Worm (Caenorhabditis elegans) whole organism, L1 larva: ENCODE measurements around the gene srxa-19.

ENCODE experiments used
- C04F5.9 ChIP-seq: sonication (generic microtip); optimal IDR thresholded peaks from 2 replicates; lab custom pipeline; 2016; ENCODE audit warnings: missing genetic modification characterization, missing compliant biosample characterization
- C34B4.2 ChIP-seq: sonication (generic microtip); optimal IDR thresholded peaks from 2 replicates; lab custom pipeline; 2017; ENCODE audit warnings: mild to moderate bottlenecking, missing genetic modification characterization, missing compliant biosample characterization
- alr-1 ChIP-seq: fragments of 200-800 bp; sonication (Bioruptor generic); optimal IDR thresholded peaks from 2 replicates; lab custom pipeline; 2018; ENCODE audit warnings: borderline replicate concordance, mild to moderate bottlenecking, missing genetic modification characterization, missing compliant biosample characterization
- blmp-1 ChIP-seq: fragments of 150-350 bp; optimal IDR thresholded peaks from 2 replicates; lab custom pipeline; 2014; ENCODE audit warnings: missing biosample characterization, missing genetic modification characterization
- ceh-63 ChIP-seq: fragments of 200-800 bp; sonication (Bioruptor generic); optimal IDR thresholded peaks from 2 replicates; lab custom pipeline; 2018; ENCODE audit warnings: mild to moderate bottlenecking, missing genetic modification characterization, missing compliant biosample characterization
- efl-1 ChIP-seq, 4 experiments: fragments of 150-350 bp; optimal IDR thresholded peaks in 3 of 4; peaks in 1 of 4; 1 replicate in 1 of 4; 2 replicates in 3 of 4; lab custom pipeline; 2014; ENCODE audit warnings: missing biosample characterization in 2 of 4, missing genetic modification characterization in 2 of 4, missing genetic modification reagents in 2 of 4
- egl-27 ChIP-seq, 2 experiments: fragments of 150-350 bp in 1 of 2; sonication (generic microtip); optimal IDR thresholded peaks; 3 replicates each; lab custom pipeline; 2017 to 2018; ENCODE audit warnings: missing biosample characterization in 2 of 2, missing genetic modification characterization in 2 of 2, missing genetic modification reagents in 2 of 2
- elt-2 ChIP-seq: sonication (generic microtip); optimal IDR thresholded peaks from 2 replicates; lab custom pipeline; 2016; ENCODE audit warnings: missing genetic modification characterization, mild to moderate bottlenecking, inconsistent platforms, missing compliant biosample characterization, missing genetic modification reagents
- elt-3 ChIP-seq, 6 experiments: fragments of 150-350 bp in 1 of 6; sonication (generic microtip); optimal IDR thresholded peaks; 2 replicates each; lab custom pipeline; 2017 to 2018; ENCODE audit warnings: missing biosample characterization in 6 of 6, missing genetic modification characterization in 6 of 6, inconsistent platforms in 1 of 6
- fkh-10 ChIP-seq: sonication (generic microtip); optimal IDR thresholded peaks from 2 replicates; lab custom pipeline; 2017; ENCODE audit warnings: missing biosample characterization, missing genetic modification reagents, missing genetic modification characterization
- hlh-17 ChIP-seq: fragments of 200-800 bp; sonication (Bioruptor generic); optimal IDR thresholded peaks from 2 replicates; lab custom pipeline; 2018; ENCODE audit warnings: missing genetic modification characterization, mild to moderate bottlenecking, missing compliant biosample characterization, moderate library complexity, borderline replicate concordance
- lin-14 ChIP-seq: fragments of 200-800 bp; sonication (Bioruptor generic); optimal IDR thresholded peaks from 2 replicates; lab custom pipeline; 2018; ENCODE audit warnings: mild to moderate bottlenecking, missing genetic modification characterization, moderate library complexity, missing compliant biosample characterization
- lin-35 ChIP-seq, 2 experiments: fragments of 150-350 bp; optimal IDR thresholded peaks; 2 replicates each; lab custom pipeline; 2014; ENCODE audit warnings: missing biosample characterization in 2 of 2, missing genetic modification characterization in 2 of 2, missing genetic modification reagents in 2 of 2
- lir-3 ChIP-seq: sonication (generic microtip); optimal IDR thresholded peaks from 2 replicates; lab custom pipeline; 2016; ENCODE audit warnings: mild to moderate bottlenecking, missing genetic modification characterization, moderate library complexity, missing compliant biosample characterization; ENCODE audit not compliant: poor library complexity
- mdl-1 ChIP-seq, 2 experiments: fragments of 150-350 bp; optimal IDR thresholded peaks; 2 replicates each; lab custom pipeline; 2014 to 2017; ENCODE audit warnings: missing biosample characterization in 2 of 2, missing genetic modification characterization in 2 of 2, inconsistent platforms in 1 of 2
- mep-1 ChIP-seq: fragments of 150-350 bp; optimal IDR thresholded peaks from 2 replicates; lab custom pipeline; 2014; ENCODE audit warnings: missing biosample characterization, missing genetic modification characterization
- nhr-19 ChIP-seq: fragments of 200-800 bp; sonication (Bioruptor generic); conservative IDR thresholded peaks from 2 replicates; pipeline ENCODE4 v1.3.6; 2022; ENCODE audit warnings: missing genetic modification characterization, missing compliant biosample characterization
- nhr-20 ChIP-seq: sonication (generic microtip); optimal IDR thresholded peaks from 2 replicates; lab custom pipeline; 2016; ENCODE audit warnings: mild to moderate bottlenecking, missing genetic modification characterization, missing compliant biosample characterization
- nhr-28 ChIP-seq: fragments of 150-350 bp; optimal IDR thresholded peaks from 2 replicates; lab custom pipeline; 2014; ENCODE audit warnings: missing biosample characterization, missing genetic modification characterization
- nhr-71 ChIP-seq: sonication (generic microtip); optimal IDR thresholded peaks from 2 replicates; lab custom pipeline; 2016; ENCODE audit warnings: mild to moderate bottlenecking, missing genetic modification characterization, moderate library complexity, missing compliant biosample characterization
- nhr-77 ChIP-seq: fragments of 150-350 bp; optimal IDR thresholded peaks from 2 replicates; lab custom pipeline; 2014; ENCODE audit warnings: missing biosample characterization, missing genetic modification characterization
- nhr-85 ChIP-seq: sonication (generic microtip); peaks from one replicate; lab custom pipeline; 2016; ENCODE audit warnings: missing genetic modification characterization, inconsistent platforms, missing compliant biosample characterization
- nhr-90 ChIP-seq: sonication (generic microtip); optimal IDR thresholded peaks from 2 replicates; lab custom pipeline; 2016; ENCODE audit warnings: mild to moderate bottlenecking, missing genetic modification characterization, missing compliant biosample characterization; ENCODE audit not compliant: poor library complexity
- pag-3 ChIP-seq: sonication (generic microtip); optimal IDR thresholded peaks from 2 replicates; lab custom pipeline; 2017; ENCODE audit warnings: missing genetic modification characterization, mild to moderate bottlenecking, missing compliant biosample characterization, antibody characterized with exemption, borderline replicate concordance; ENCODE audit not compliant: insufficient read depth
- pqm-1 ChIP-seq: sonication (generic microtip); optimal IDR thresholded peaks from 3 replicates; lab custom pipeline; 2017; ENCODE audit warnings: missing biosample characterization, missing genetic modification characterization
- rnt-1 ChIP-seq: sonication (generic microtip); optimal IDR thresholded peaks from 2 replicates; lab custom pipeline; 2016; ENCODE audit warnings: mild to moderate bottlenecking, missing genetic modification characterization, moderate library complexity, missing compliant biosample characterization
- snu-23 ChIP-seq: sonication (generic microtip); optimal IDR thresholded peaks from 2 replicates; lab custom pipeline; 2016; ENCODE audit warnings: missing genetic modification characterization, missing compliant biosample characterization
- tbx-2 ChIP-seq: sonication (generic microtip); optimal IDR thresholded peaks from 2 replicates; lab custom pipeline; 2016; ENCODE audit warnings: missing genetic modification characterization, missing compliant biosample characterization
- tlp-1 ChIP-seq: fragments of 150-350 bp; optimal IDR thresholded peaks from 2 replicates; lab custom pipeline; 2014; ENCODE audit warnings: missing biosample characterization, missing genetic modification characterization
- unc-62 ChIP-seq: fragments of 150-350 bp; optimal IDR thresholded peaks from 2 replicates; lab custom pipeline; 2014; ENCODE audit warnings: missing biosample characterization, missing genetic modification reagents, missing genetic modification characterization
- zag-1 ChIP-seq: fragments of 150-350 bp; optimal IDR thresholded peaks from 2 replicates; lab custom pipeline; 2014; ENCODE audit warnings: missing biosample characterization, missing genetic modification characterization

Gene srxa-19

ce11 chrV:10090461-10090860 lies 32.1 kb downstream of the srxa-19 start, which contains the start of gene R04B5.7:
Gene R04B5.7 (minus strand): TSS chrV:10090561.
- TF ChIP-seq pag-3: no peak

- TF ChIP-seq elt-3 (tag; optimal IDR thresholded peaks at IDR 0.05; lab: Kevin White, UChicago) (peak in 5 of 6 experiments; percentile 83 to 97 (median 91)), blmp-1 (tag; lab: Kevin White, UChicago) (peak; percentile 75), nhr-71 (tag; lab: Kevin White, UChicago) (peak; percentile 72), tlp-1 (tag; lab: Kevin White, UChicago) (peak; percentile 1), mep-1 (tag; lab: Kevin White, UChicago) (peak; percentile 5), nhr-20 (peak; percentile 71), nhr-85 (tag; lab: Kevin White, UChicago) (peak; percentile 54), nhr-19 (GFP tag; lab: Robert Waterston, UW) (peak; percentile 39), pqm-1 (tag; lab: Kevin White, UChicago) (no peak), mdl-1 (tag; optimal IDR thresholded peaks at IDR 0.05; lab: Kevin White, UChicago) (peak in 1 of 2 experiments; percentile 10), snu-23 (peak; percentile 51), zag-1 (tag; lab: Kevin White, UChicago) (no peak), elt-2 (tag; lab: Kevin White, UChicago) (peak; percentile 82), egl-27 (tag; optimal IDR thresholded peaks at IDR 0.05; lab: Kevin White, UChicago) (no peak), lin-35 (GFP tag; optimal IDR thresholded peaks at IDR 0.05; lab: Kevin White, UChicago) (peak in 1 of 2 experiments; percentile 30), lin-14 (GFP tag; lab: Kevin White, UChicago) (peak; percentile 82), nhr-90 (tag; lab: Kevin White, UChicago) (peak; percentile 48), tbx-2 (tag; lab: Kevin White, UChicago) (peak; percentile 12), unc-62 (GFP tag; lab: Kevin White, UChicago) (no peak)
- TF ChIP-seq, all 84 proteins: peak for 15
These were observed 35.5 kb downstream of the srxa-19 start, which contains the start of gene R04B5.5 for ce11 chrV:10087103-10087502. Gene R04B5.5 (plus strand): TSS chrV:10087480.

- TF ChIP-seq hlh-17 (GFP tag; lab: Kevin White, UChicago) (no peak), lin-14 (GFP tag; lab: Kevin White, UChicago) (peak; percentile 6), rnt-1 (tag; lab: Kevin White, UChicago) (peak; percentile 31)
These were observed 36.4 kb downstream of the srxa-19 start for ce11 chrV:10086141-10086540.

DNA sequence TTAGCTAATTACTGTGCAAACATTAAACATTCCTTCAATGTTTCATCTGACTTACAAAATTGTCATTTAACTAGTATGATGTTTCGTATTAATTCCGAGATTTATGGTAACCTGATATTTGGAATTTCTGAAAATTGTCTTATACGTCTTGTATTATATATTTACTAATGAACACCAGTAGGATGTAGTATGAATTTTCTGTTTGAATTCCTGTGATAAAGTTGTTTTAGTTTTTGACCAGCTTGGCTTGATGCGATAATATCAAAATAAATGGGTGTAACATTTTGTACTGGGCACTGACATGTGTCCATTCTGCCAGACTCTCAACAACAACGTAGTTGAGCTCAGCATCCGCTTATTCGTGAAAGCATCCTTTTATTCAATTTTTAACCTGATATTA lies 37.7 kb downstream of the srxa-19 start, which contains the start of gene R04B5.6:
Gene R04B5.6, plus strand, starts transcription at position 301 of the 400 bp plus-strand sequence.
- no peak for TF ChIP-seq C34B4.2
- TF ChIP-seq nhr-85 (tag; lab: Kevin White, UChicago): peak; percentile 37
- TF ChIP-seq, all 84 proteins: peak for 1

DNA sequence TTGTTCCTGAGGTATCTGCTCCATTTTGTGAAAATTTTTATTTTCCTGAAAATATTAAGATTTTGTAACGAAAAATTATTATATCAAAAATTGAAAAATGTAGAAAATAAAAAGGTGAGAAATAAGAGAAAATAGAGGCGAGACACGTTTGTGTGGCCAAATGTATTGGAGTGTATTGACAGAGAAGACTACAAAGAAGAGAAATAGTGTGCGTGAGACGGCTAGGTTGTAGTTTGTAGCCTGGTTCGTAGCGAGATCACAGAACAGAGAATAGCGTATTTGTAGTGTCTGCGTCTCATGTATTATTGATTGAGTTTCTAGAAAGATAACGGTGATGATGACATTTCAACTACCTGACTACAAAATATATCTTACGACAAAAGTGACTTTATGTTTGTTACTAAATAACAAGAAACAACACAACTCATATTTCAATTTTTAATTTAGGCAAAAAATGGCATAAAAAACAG lies 38.5 kb downstream of the srxa-19 start, which contains the start of gene nhr-12:
Gene nhr-12, minus strand, starts transcription at position 51 of the 470 bp plus-strand sequence.
- peak; percentile 8 for TF ChIP-seq blmp-1 (tag; lab: Kevin White, UChicago)
- TF ChIP-seq nhr-20: peak; percentile 59
- TF ChIP-seq efl-1 (optimal IDR thresholded peaks at IDR 0.05; lab: Kevin White, UChicago): peak; percentile 1 to 9
- TF ChIP-seq efl-1 (GFP tag; optimal IDR thresholded peaks at IDR 0.05 in 1 of 2; lab: Kevin White, UChicago): no peak
- no peak for TF ChIP-seq C04F5.9 (tag; lab: Kevin White, UChicago)
- peak; percentile 50 for TF ChIP-seq nhr-71 (tag; lab: Kevin White, UChicago)
- no peak for TF ChIP-seq mdl-1 (tag; optimal IDR thresholded peaks at IDR 0.05; lab: Kevin White, UChicago)
- TF ChIP-seq lin-35 (GFP tag; optimal IDR thresholded peaks at IDR 0.05; lab: Kevin White, UChicago): peak in 1 of 2 experiments; percentile 7
- no peak for TF ChIP-seq fkh-10
- TF ChIP-seq alr-1 (tag; lab: Kevin White, UChicago): no peak
- TF ChIP-seq nhr-28 (tag; lab: Kevin White, UChicago): no peak
- TF ChIP-seq zag-1 (tag; lab: Kevin White, UChicago): no peak
- TF ChIP-seq, all 84 proteins: peak for 5

ce11 chrV:10081636-10082035 lies 40.9 kb downstream of the srxa-19 start, which contains the start of gene nhr-205:
Gene nhr-205 (minus strand): TSS chrV:10081776.
- TF ChIP-seq elt-3 (tag; optimal IDR thresholded peaks at IDR 0.05; lab: Kevin White, UChicago) (peak in 1 of 6 experiments; percentile 2), nhr-20 (peak; percentile 12), ceh-63 (GFP tag; lab: Kevin White, UChicago) (no peak), efl-1 (optimal IDR thresholded peaks at IDR 0.05; lab: Kevin White, UChicago) (no peak), efl-1 (GFP tag; optimal IDR thresholded peaks at IDR 0.05 in 1 of 2; lab: Kevin White, UChicago) (peak in 1 of 2 experiments; percentile 51), nhr-77 (tag; lab: Kevin White, UChicago) (peak; percentile 12), lir-3 (tag; lab: Kevin White, UChicago) (no peak)
